Fruit fly (Drosophila melanogaster) whole organism, embryonic: ENCODE data around the gene mEFTs.
A peak's percentile ranks its signal among the peaks of the same experiment; 100 is the strongest.

Experiments used
- Atf3 ChIP-seq: fragments of 200-800 bp; sonication (Bioruptor generic); optimal IDR thresholded peaks from 3 replicates; lab custom pipeline; 2016; ENCODE audit warnings: missing biosample characterization, missing genetic modification characterization
- CG10274 ChIP-seq: fragments of 200-800 bp; sonication (Bioruptor generic); optimal IDR thresholded peaks from 3 replicates; lab custom pipeline; 2017; ENCODE audit warnings: missing biosample characterization, mild to moderate bottlenecking, missing genetic modification characterization
- CG1233 ChIP-seq: fragments of 200-800 bp; sonication (Bioruptor generic); optimal IDR thresholded peaks from 4 replicates; lab custom pipeline; 2018; ENCODE audit warnings: missing biosample characterization, mild to moderate bottlenecking, missing genetic modification characterization
- CG13624 ChIP-seq: fragments of 200-800 bp; sonication (Bioruptor generic); optimal IDR thresholded peaks from 2 replicates; lab custom pipeline; 2016; ENCODE audit warnings: missing biosample characterization, missing genetic modification characterization
- CG17568 ChIP-seq: fragments of 200-800 bp; sonication (Bioruptor generic); optimal IDR thresholded peaks from 2 replicates; lab custom pipeline; 2018; ENCODE audit warnings: missing biosample characterization, mild to moderate bottlenecking, missing genetic modification characterization, moderate library complexity
- CG1832 ChIP-seq: fragments of 200-800 bp; sonication (Bioruptor generic); optimal IDR thresholded peaks from 2 replicates; lab custom pipeline; 2017; ENCODE audit warnings: missing biosample characterization, mild to moderate bottlenecking, missing genetic modification characterization, inconsistent platforms
- CG2116 ChIP-seq: fragments of 200-800 bp; sonication (Bioruptor generic); optimal IDR thresholded peaks from 3 replicates; lab custom pipeline; 2018; ENCODE audit warnings: missing biosample characterization, mild to moderate bottlenecking, missing genetic modification characterization
- CG2202 ChIP-seq: fragments of 200-800 bp; sonication (Bioruptor generic); optimal IDR thresholded peaks from 2 replicates; lab custom pipeline; 2018; ENCODE audit warnings: missing biosample characterization, mild to moderate bottlenecking, missing genetic modification characterization
- CG30020 ChIP-seq: fragments of 200-800 bp; optimal IDR thresholded peaks from 2 replicates; lab custom pipeline; 2019; ENCODE audit warnings: missing biosample characterization, mild to moderate bottlenecking, missing genetic modification characterization, moderate library complexity
- CG31224 ChIP-seq: fragments of 200-800 bp; sonication (Bioruptor generic); IDR thresholded peaks from 2 replicates; pipeline ENCODE4 v1.3.6; 2022; ENCODE audit warnings: missing biosample characterization, missing genetic modification characterization
- CG31365 ChIP-seq: fragments of 200-800 bp; sonication (Bioruptor generic); optimal IDR thresholded peaks from 2 replicates; lab custom pipeline; 2018; ENCODE audit warnings: missing biosample characterization, mild to moderate bottlenecking, missing genetic modification characterization
- CG4820 ChIP-seq: fragments of 200-800 bp; sonication (Bioruptor generic); optimal IDR thresholded peaks from 3 replicates; lab custom pipeline; 2016; ENCODE audit warnings: missing biosample characterization, missing genetic modification characterization
- CG5245 ChIP-seq: fragments of 200-800 bp; sonication (Bioruptor generic); optimal IDR thresholded peaks from 3 replicates; lab custom pipeline; 2016; ENCODE audit warnings: missing biosample characterization, missing genetic modification characterization
- CG6654 ChIP-seq: fragments of 200-800 bp; sonication (Bioruptor generic); optimal IDR thresholded peaks from 2 replicates; lab custom pipeline; 2017; ENCODE audit warnings: missing biosample characterization, mild to moderate bottlenecking, missing genetic modification characterization
- CG6683 ChIP-seq: fragments of 200-800 bp; sonication (Bioruptor generic); optimal IDR thresholded peaks from 2 replicates; lab custom pipeline; 2017; ENCODE audit warnings: missing biosample characterization, mild to moderate bottlenecking, missing genetic modification characterization, missing genetic modification reagents
- CG9797 ChIP-seq: fragments of 200-800 bp; sonication (Bioruptor generic); optimal IDR thresholded peaks from 3 replicates; lab custom pipeline; 2018; ENCODE audit warnings: missing biosample characterization, mild to moderate bottlenecking, missing genetic modification characterization
- CoRest ChIP-seq: fragments of 200-800 bp; sonication (Bioruptor generic); optimal IDR thresholded peaks from 3 replicates; lab custom pipeline; 2018; ENCODE audit warnings: missing biosample characterization, mild to moderate bottlenecking, missing genetic modification characterization, moderate library complexity
- D ChIP-seq, 2 experiments: fragments of 200-800 bp in 1 of 2; fragments of >200 bp in 1 of 2; sonication (Bioruptor generic) in 1 of 2; optimal IDR thresholded peaks; 2 replicates in 1 of 2; 3 replicates in 1 of 2; lab custom pipeline; 2017; ENCODE audit warnings: mild to moderate bottlenecking in 1 of 2, missing biosample characterization in 1 of 2, missing genetic modification characterization in 1 of 2, missing genetic modification reagents in 1 of 2
- H15 ChIP-seq: fragments of 200-800 bp; sonication (Bioruptor generic); IDR thresholded peaks from 3 replicates; pipeline ENCODE4 v1.3.6; 2022; ENCODE audit warnings: missing biosample characterization, missing genetic modification characterization
- HLH3B ChIP-seq: fragments of 200-800 bp; sonication (Bioruptor generic); IDR thresholded peaks from 2 replicates; pipeline ENCODE4 v1.3.6; 2022; ENCODE audit warnings: missing biosample characterization, missing genetic modification characterization
- Hr51 ChIP-seq, 2 experiments: fragments of 200-800 bp; sonication (Bioruptor generic); optimal IDR thresholded peaks; 2 replicates in 1 of 2; 3 replicates in 1 of 2; lab custom pipeline; 2016 to 2018; ENCODE audit warnings: missing biosample characterization in 2 of 2, missing genetic modification characterization in 2 of 2, mild to moderate bottlenecking in 1 of 2, moderate library complexity in 1 of 2
- Jarid2 ChIP-seq: fragments of 200-800 bp; sonication (Bioruptor generic); optimal IDR thresholded peaks from 3 replicates; lab custom pipeline; 2017; ENCODE audit warnings: mild to moderate bottlenecking, missing biosample characterization, missing genetic modification reagents, missing genetic modification characterization
- Meics ChIP-seq: fragments of 200-800 bp; sonication (Bioruptor generic); optimal IDR thresholded peaks from 2 replicates; lab custom pipeline; 2017; ENCODE audit warnings: missing biosample characterization, mild to moderate bottlenecking, missing genetic modification characterization
- Mrtf ChIP-seq: fragments of 200-800 bp; sonication (Bioruptor generic); IDR thresholded peaks from 3 replicates; pipeline ENCODE4 v1.3.6; 2022; ENCODE audit warnings: missing biosample characterization, missing genetic modification characterization
- Nf-YA ChIP-seq: fragments of 200-800 bp; sonication (Bioruptor generic); IDR thresholded peaks from 2 replicates; pipeline ENCODE4 v1.3.6; 2022; ENCODE audit warnings: missing biosample characterization, missing genetic modification characterization
- Nf-YC ChIP-seq: fragments of 200-800 bp; optimal IDR thresholded peaks from 3 replicates; lab custom pipeline; 2019; ENCODE audit warnings: missing biosample characterization, mild to moderate bottlenecking, missing genetic modification characterization, moderate library complexity
- NfI ChIP-seq: fragments of 200-800 bp; sonication (Bioruptor generic); optimal IDR thresholded peaks from 3 replicates; lab custom pipeline; 2018; ENCODE audit warnings: missing biosample characterization, mild to moderate bottlenecking, missing genetic modification characterization, moderate library complexity
- PHDP ChIP-seq: fragments of 200-800 bp; sonication (Bioruptor generic); optimal IDR thresholded peaks from 3 replicates; lab custom pipeline; 2018; ENCODE audit warnings: missing biosample characterization, mild to moderate bottlenecking, missing genetic modification characterization, moderate library complexity
- Scr ChIP-seq: fragments of 200-800 bp; sonication (Bioruptor generic); IDR thresholded peaks from 2 replicates; pipeline ENCODE4 v1.3.6; 2022; ENCODE audit warnings: missing biosample characterization, missing genetic modification characterization; ENCODE audit not compliant: partially characterized antibody
- Sox102F ChIP-seq: fragments of 200-800 bp; sonication (Bioruptor generic); optimal IDR thresholded peaks from 2 replicates; lab custom pipeline; 2018; ENCODE audit warnings: missing biosample characterization, mild to moderate bottlenecking, missing genetic modification characterization, moderate library complexity
- ac ChIP-seq: fragments of 200-800 bp; sonication (Bioruptor generic); optimal IDR thresholded peaks from 3 replicates; lab custom pipeline; 2017; ENCODE audit warnings: missing biosample characterization, mild to moderate bottlenecking, missing genetic modification characterization
- al ChIP-seq: fragments of 200-800 bp; sonication (Bioruptor generic); IDR thresholded peaks from 2 replicates; pipeline ENCODE4 v1.3.6; 2022; ENCODE audit warnings: missing biosample characterization, missing genetic modification characterization
- amos ChIP-seq: fragments of 200-800 bp; sonication (Bioruptor generic); IDR thresholded peaks from 2 replicates; pipeline ENCODE4 v1.3.6; 2022; ENCODE audit warnings: missing biosample characterization, missing genetic modification characterization; ENCODE audit not compliant: partially characterized antibody
- br ChIP-seq: fragments of >200 bp; optimal IDR thresholded peaks from 2 replicates; lab custom pipeline; 2017
- cas ChIP-seq: fragments of 200-800 bp; sonication (Bioruptor generic); IDR thresholded peaks from 2 replicates; pipeline ENCODE4 v1.3.6; 2022; ENCODE audit warnings: missing biosample characterization, missing genetic modification characterization
- caup ChIP-seq: fragments of 200-800 bp; sonication (Bioruptor generic); optimal IDR thresholded peaks from 3 replicates; lab custom pipeline; 2017; ENCODE audit warnings: missing biosample characterization, mild to moderate bottlenecking, missing genetic modification characterization, moderate library complexity; ENCODE audit not compliant: severe bottlenecking
- chinmo ChIP-seq: fragments of 200-800 bp; sonication (Bioruptor generic); IDR thresholded peaks from 4 replicates; pipeline ENCODE4 v1.3.6; 2022; ENCODE audit warnings: missing biosample characterization, missing genetic modification characterization; ENCODE audit not compliant: partially characterized antibody
- fru ChIP-seq: fragments of >200 bp; optimal IDR thresholded peaks from 2 replicates; lab custom pipeline; 2017
- knrl ChIP-seq: fragments of 200-800 bp; sonication (Bioruptor generic); IDR thresholded peaks from 3 replicates; pipeline ENCODE4 v1.3.6; 2022; ENCODE audit warnings: missing biosample characterization, missing genetic modification characterization; ENCODE audit not compliant: partially characterized antibody
- onecut ChIP-seq: fragments of 200-800 bp; sonication (Bioruptor generic); IDR thresholded peaks from 2 replicates; pipeline ENCODE4 v1.3.6; 2022; ENCODE audit warnings: missing biosample characterization, missing genetic modification characterization
- otp ChIP-seq: fragments of 200-800 bp; sonication (Bioruptor generic); IDR thresholded peaks from 3 replicates; pipeline ENCODE4, ENCODE4 v1.3.6; 2022; ENCODE audit warnings: missing biosample characterization, missing genetic modification characterization
- pb ChIP-seq: fragments of 200-800 bp; sonication (Bioruptor generic); optimal IDR thresholded peaks from 3 replicates; lab custom pipeline; 2016; ENCODE audit warnings: missing biosample characterization, missing genetic modification characterization
- pnt ChIP-seq: fragments of 200-800 bp; sonication (Bioruptor generic); optimal IDR thresholded peaks from 3 replicates; lab custom pipeline; 2016; ENCODE audit warnings: missing biosample characterization, missing genetic modification characterization
- row ChIP-seq: fragments of 200-800 bp; sonication (Bioruptor generic); IDR thresholded peaks from 3 replicates; pipeline ENCODE4 v1.3.6; 2022; ENCODE audit warnings: missing biosample characterization, missing genetic modification characterization
- scrt ChIP-seq: fragments of 200-800 bp; sonication (Bioruptor generic); optimal IDR thresholded peaks from 2 replicates; lab custom pipeline; 2018; ENCODE audit warnings: missing biosample characterization, mild to moderate bottlenecking, missing genetic modification characterization, moderate library complexity
- tup ChIP-seq: fragments of 200-800 bp; sonication (Bioruptor generic); optimal IDR thresholded peaks from 2 replicates; lab custom pipeline; 2016; ENCODE audit warnings: missing biosample characterization, mild to moderate bottlenecking, missing genetic modification characterization, moderate library complexity
- usp ChIP-seq: fragments of >200 bp; optimal IDR thresholded peaks from 2 replicates; lab custom pipeline; 2017; ENCODE audit warnings: missing biosample characterization, missing genetic modification characterization
- wek ChIP-seq: fragments of 200-800 bp; sonication (Bioruptor generic); optimal IDR thresholded peaks from 3 replicates; lab custom pipeline; 2018; ENCODE audit warnings: missing biosample characterization, mild to moderate bottlenecking, missing genetic modification characterization, moderate library complexity

mEFTs gene

dm6 chr2L:17472582-17473524, 28.1 kb downstream of the mEFTs start, which contains the start of gene BicD (continued):
- no peak for TF ChIP-seq usp (GFP tag; lab: Kevin White, UChicago)
- no peak for TF ChIP-seq ac (GFP tag; lab: Kevin White, UChicago)
- TF ChIP-seq CG30020 (tag; lab: Kevin White, UChicago) = peak; percentile 67
- no peak for TF ChIP-seq otp (GFP tag; lab: Robert Waterston, UW)
- TF ChIP-seq chinmo = 0 out of 4 replicates have a peak, but pooled peaks have one; percentile 62
- TF ChIP-seq onecut (GFP tag; lab: Robert Waterston, UW) = 0 out of 2 replicates have a peak, but pooled peaks have one; percentile 4
- no peak for TF ChIP-seq al (GFP tag; lab: Robert Waterston, UW)
- peak; percentile 87 for TF ChIP-seq CG2116 (GFP tag; lab: Kevin White, UChicago)
- TF ChIP-seq Jarid2 = peak; percentile 65
- no peak for TF ChIP-seq Sox102F
- no peak for TF ChIP-seq Nf-YA (GFP tag; lab: Robert Waterston, UW)
- peak; percentile 58 for TF ChIP-seq CoRest
- TF ChIP-seq knrl = peak; percentile 73
- TF ChIP-seq caup (GFP tag; lab: Kevin White, UChicago) = peak; percentile 1
- TF ChIP-seq PHDP (tag; lab: Kevin White, UChicago) = peak; percentile 5
- TF ChIP-seq HLH3B (GFP tag; lab: Robert Waterston, UW) = no peak
- peak; percentile 62 for TF ChIP-seq amos
- TF ChIP-seq CG17568 (GFP tag; lab: Kevin White, UChicago) = no peak
- no peak for TF ChIP-seq br (lab: Kevin White, UChicago)
- TF ChIP-seq CG9797 = peak; percentile 80
- TF ChIP-seq Nf-YC (tag; lab: Kevin White, UChicago) = peak; percentile 53
- TF ChIP-seq wek = peak; percentile 37
- no peak for TF ChIP-seq H15 (GFP tag; lab: Robert Waterston, UW)
- TF ChIP-seq Atf3 (GFP tag; lab: Kevin White, UChicago) = no peak
- TF ChIP-seq pnt (GFP tag; lab: Kevin White, UChicago) = no peak
- TF ChIP-seq CG5245 (GFP tag; lab: Kevin White, UChicago) = no peak
- TF ChIP-seq cas (GFP tag; lab: Robert Waterston, UW) = no peak
- TF ChIP-seq Hr51 (GFP tag; optimal IDR thresholded peaks at IDR 0.05; lab: Kevin White, UChicago) = no peak
- no peak for TF ChIP-seq CG13624 (GFP tag; lab: Kevin White, UChicago)
- TF ChIP-seq Mrtf (GFP tag; lab: Robert Waterston, UW) = no peak
- no peak for TF ChIP-seq tup (GFP tag; lab: Kevin White, UChicago)
- TF ChIP-seq NfI (GFP tag; lab: Kevin White, UChicago) = no peak
- no peak for TF ChIP-seq fru
- no peak for TF ChIP-seq Meics (GFP tag; lab: Kevin White, UChicago)
- TF ChIP-seq row = no peak
- TF ChIP-seq pb = no peak
- TF ChIP-seq CG2202 (tag; lab: Kevin White, UChicago) = no peak
- TF ChIP-seq CG31224 (GFP tag; lab: Robert Waterston, UW) = no peak
- no peak for TF ChIP-seq CG1832 (GFP tag; lab: Kevin White, UChicago)
- peak; percentile 14 for TF ChIP-seq CG6654
- TF ChIP-seq CG6683 (GFP tag; lab: Kevin White, UChicago) = no peak
- TF ChIP-seq CG1233 (GFP tag; lab: Kevin White, UChicago) = no peak
- no peak for TF ChIP-seq CG31365 (tag; lab: Kevin White, UChicago)
- peak; percentile 46 for TF ChIP-seq D (optimal IDR thresholded peaks at IDR 0.05; lab: Kevin White, UChicago)
- no peak for TF ChIP-seq D (GFP tag; optimal IDR thresholded peaks at IDR 0.05; lab: Kevin White, UChicago)
- TF ChIP-seq Scr (GFP tag; lab: Robert Waterston, UW) = peak; percentile 70
- no peak for TF ChIP-seq CG4820 (GFP tag; lab: Kevin White, UChicago)
- TF ChIP-seq scrt (GFP tag; lab: Kevin White, UChicago) = peak; percentile 22
- TF ChIP-seq CG10274 (GFP tag; lab: Kevin White, UChicago) = no peak
